Fruit fly (Drosophila melanogaster) whole organism, embryonic: Measurements from ENCODE around the gene Bicra.

Experiments
- Ada2b ChIP-seq: fragments of 200-800 bp; sonication (Bioruptor generic); IDR thresholded peaks from 2 replicates; pipeline ENCODE4 v1.3.6; 2022; ENCODE audit warnings: missing biosample characterization, missing genetic modification characterization
- Antp ChIP-seq: fragments of 200-800 bp; sonication (Bioruptor generic); optimal IDR thresholded peaks from 3 replicates; lab custom pipeline; 2016; ENCODE audit warnings: missing biosample characterization, missing genetic modification characterization
- Asciz ChIP-seq: fragments of 200-800 bp; sonication (Bioruptor generic); optimal IDR thresholded peaks from 2 replicates; lab custom pipeline; 2017; ENCODE audit warnings: missing biosample characterization, mild to moderate bottlenecking, missing genetic modification characterization, missing genetic modification reagents
- CG10654 ChIP-seq: fragments of 200-800 bp; sonication (Bioruptor generic); optimal IDR thresholded peaks from 2 replicates; lab custom pipeline; 2016; ENCODE audit warnings: missing biosample characterization, missing genetic modification characterization
- CG11696 ChIP-seq: fragments of 200-800 bp; sonication (Bioruptor generic); IDR thresholded peaks from 2 replicates; pipeline ENCODE4 v1.3.6; 2022; ENCODE audit warnings: missing biosample characterization, missing genetic modification characterization
- CG12071 ChIP-seq: fragments of 200-800 bp; sonication (Bioruptor generic); optimal IDR thresholded peaks from 3 replicates; lab custom pipeline; 2018; ENCODE audit warnings: missing biosample characterization, mild to moderate bottlenecking, missing genetic modification characterization
- CG12236 ChIP-seq: fragments of 200-800 bp; sonication (Bioruptor generic); optimal IDR thresholded peaks from 2 replicates; lab custom pipeline; 2016; ENCODE audit warnings: missing biosample characterization, missing genetic modification characterization
- CG12744 ChIP-seq: fragments of 200-800 bp; sonication (Bioruptor generic); optimal IDR thresholded peaks from 2 replicates; lab custom pipeline; 2016; ENCODE audit warnings: missing biosample characterization, missing genetic modification characterization
- CG13424 ChIP-seq: fragments of 200-800 bp; sonication (Bioruptor generic); optimal IDR thresholded peaks from 2 replicates; lab custom pipeline; 2019; ENCODE audit warnings: missing biosample characterization, mild to moderate bottlenecking, missing genetic modification characterization, moderate library complexity
- CG15269 ChIP-seq: fragments of 200-800 bp; sonication (Bioruptor generic); optimal IDR thresholded peaks from 2 replicates; lab custom pipeline; 2018; ENCODE audit warnings: missing biosample characterization, mild to moderate bottlenecking, missing genetic modification characterization, moderate library complexity
- CG1529 ChIP-seq: fragments of 200-800 bp; sonication (Bioruptor generic); optimal IDR thresholded peaks from 3 replicates; lab custom pipeline; 2018; ENCODE audit warnings: missing biosample characterization, missing genetic modification characterization
- CG15479 ChIP-seq: fragments of 200-800 bp; sonication (Bioruptor generic); optimal IDR thresholded peaks from 3 replicates; lab custom pipeline; 2019; ENCODE audit warnings: missing biosample characterization, mild to moderate bottlenecking, missing genetic modification characterization, moderate library complexity
- CG15514 ChIP-seq: fragments of 200-800 bp; sonication (Bioruptor generic); optimal IDR thresholded peaks from 3 replicates; lab custom pipeline; 2017; ENCODE audit warnings: missing biosample characterization, missing genetic modification characterization, mild to moderate bottlenecking, moderate library complexity, missing genetic modification reagents
- CG16779 ChIP-seq: fragments of 200-800 bp; sonication (Bioruptor generic); IDR thresholded peaks from 2 replicates; pipeline ENCODE4 v1.3.6; 2022; ENCODE audit warnings: missing biosample characterization, missing genetic modification characterization
- CG16815 ChIP-seq: fragments of 200-800 bp; sonication (Bioruptor generic); optimal IDR thresholded peaks from 3 replicates; lab custom pipeline; 2017; ENCODE audit warnings: missing biosample characterization, mild to moderate bottlenecking, missing genetic modification characterization
- CG18619 ChIP-seq: fragments of 200-800 bp; sonication (Bioruptor generic); optimal IDR thresholded peaks from 3 replicates; lab custom pipeline; 2017; ENCODE audit warnings: missing biosample characterization, mild to moderate bottlenecking, missing genetic modification characterization
- CG2889 ChIP-seq: fragments of 200-800 bp; sonication (Bioruptor generic); IDR thresholded peaks from 3 replicates; pipeline ENCODE4 v1.3.6; 2022; ENCODE audit warnings: missing biosample characterization, missing genetic modification characterization
- CG31365 ChIP-seq: fragments of 200-800 bp; sonication (Bioruptor generic); optimal IDR thresholded peaks from 2 replicates; lab custom pipeline; 2018; ENCODE audit warnings: missing biosample characterization, mild to moderate bottlenecking, missing genetic modification characterization
- CG34376 ChIP-seq: fragments of 200-800 bp; sonication (Bioruptor generic); optimal IDR thresholded peaks from 2 replicates; lab custom pipeline; 2018; ENCODE audit warnings: missing biosample characterization, mild to moderate bottlenecking, missing genetic modification characterization
- CG3995 ChIP-seq: fragments of 200-800 bp; sonication (Bioruptor generic); optimal IDR thresholded peaks from 3 replicates; lab custom pipeline; 2016; ENCODE audit warnings: missing biosample characterization, missing genetic modification characterization
- CG7357 ChIP-seq: fragments of 200-800 bp; sonication (Bioruptor generic); IDR thresholded peaks from 3 replicates; pipeline ENCODE4 v1.3.6; 2022; ENCODE audit warnings: missing biosample characterization, missing genetic modification characterization
- CG8924 ChIP-seq: fragments of 200-800 bp; optimal IDR thresholded peaks from 3 replicates; lab custom pipeline; 2019; ENCODE audit warnings: missing biosample characterization, mild to moderate bottlenecking, missing genetic modification characterization, moderate library complexity
- CG9609 ChIP-seq: fragments of 200-800 bp; sonication (Bioruptor generic); optimal IDR thresholded peaks from 3 replicates; lab custom pipeline; 2016; ENCODE audit warnings: missing biosample characterization, missing genetic modification characterization
- CG9817 ChIP-seq: fragments of 200-800 bp; sonication (Bioruptor generic); optimal IDR thresholded peaks from 2 replicates; lab custom pipeline; 2018; ENCODE audit warnings: missing biosample characterization, mild to moderate bottlenecking, missing genetic modification characterization, moderate library complexity
- Camta ChIP-seq: fragments of 200-800 bp; sonication (Bioruptor generic); optimal IDR thresholded peaks from 2 replicates; lab custom pipeline; 2016; ENCODE audit warnings: missing biosample characterization, missing genetic modification characterization
- D19B ChIP-seq: fragments of 200-800 bp; sonication (Bioruptor generic); optimal IDR thresholded peaks from 2 replicates; lab custom pipeline; 2017; ENCODE audit warnings: missing biosample characterization, mild to moderate bottlenecking, missing genetic modification characterization
- Doc2 ChIP-seq: fragments of 200-800 bp; sonication (Bioruptor generic); IDR thresholded peaks from 2 replicates; pipeline ENCODE4 v1.3.6; 2022; ENCODE audit warnings: missing biosample characterization, missing genetic modification characterization
- HmgD ChIP-seq: fragments of 200-800 bp; sonication (Bioruptor generic); optimal IDR thresholded peaks from 3 replicates; lab custom pipeline; 2016; ENCODE audit warnings: missing biosample characterization, missing genetic modification characterization
- HmgZ ChIP-seq: fragments of 200-800 bp; sonication (Bioruptor generic); optimal IDR thresholded peaks from 2 replicates; lab custom pipeline; 2018; ENCODE audit warnings: missing biosample characterization, mild to moderate bottlenecking, missing genetic modification characterization
- NFAT ChIP-seq: fragments of 200-800 bp; sonication (Bioruptor generic); IDR thresholded peaks from 2 replicates; pipeline ENCODE4 v1.3.6; 2022; ENCODE audit warnings: missing biosample characterization, missing genetic modification characterization
- Rx ChIP-seq: fragments of 200-800 bp; sonication (Bioruptor generic); IDR thresholded peaks from 2 replicates; pipeline ENCODE4 v1.3.6; 2022; ENCODE audit warnings: missing biosample characterization, missing genetic modification characterization
- Sox102F ChIP-seq: fragments of 200-800 bp; sonication (Bioruptor generic); optimal IDR thresholded peaks from 2 replicates; lab custom pipeline; 2018; ENCODE audit warnings: missing biosample characterization, mild to moderate bottlenecking, missing genetic modification characterization, moderate library complexity
- Ssrp ChIP-seq: fragments of 200-800 bp; sonication (Bioruptor generic); optimal IDR thresholded peaks from 2 replicates; lab custom pipeline; 2018; ENCODE audit warnings: missing biosample characterization, mild to moderate bottlenecking, missing genetic modification characterization, moderate library complexity
- TFAM ChIP-seq: fragments of 200-800 bp; sonication (Bioruptor generic); optimal IDR thresholded peaks from 2 replicates; lab custom pipeline; 2017; ENCODE audit warnings: missing biosample characterization, missing genetic modification characterization, inconsistent platforms
- Trl ChIP-seq, 3 experiments: fragments of >200 bp in 2 of 3; fragments of 200-800 bp in 1 of 3; sonication (Bioruptor generic) in 1 of 3; optimal IDR thresholded peaks; 2 replicates in 1 of 3; 3 replicates in 2 of 3; lab custom pipeline; 2016 to 2017; ENCODE audit warnings: missing biosample characterization in 1 of 3, missing genetic modification characterization in 1 of 3
- Vsx1 ChIP-seq: fragments of 200-800 bp; sonication (Bioruptor generic); optimal IDR thresholded peaks from 2 replicates; lab custom pipeline; 2017; ENCODE audit warnings: missing biosample characterization, mild to moderate bottlenecking, missing genetic modification characterization, missing genetic modification reagents
- Xrp1 ChIP-seq: fragments of 200-800 bp; sonication (Bioruptor generic); IDR thresholded peaks from 2 replicates; pipeline ENCODE4 v1.3.6; 2022; ENCODE audit warnings: missing biosample characterization, missing genetic modification characterization
- cg ChIP-seq: fragments of 200-800 bp; sonication (Bioruptor generic); optimal IDR thresholded peaks from 3 replicates; lab custom pipeline; 2019; ENCODE audit warnings: missing biosample characterization, mild to moderate bottlenecking, missing genetic modification characterization, moderate library complexity
- chinmo ChIP-seq: fragments of 200-800 bp; sonication (Bioruptor generic); IDR thresholded peaks from 4 replicates; pipeline ENCODE4 v1.3.6; 2022; ENCODE audit warnings: missing biosample characterization, missing genetic modification characterization; ENCODE audit not compliant: partially characterized antibody
- disco-r ChIP-seq: fragments of 200-800 bp; sonication (Bioruptor generic); optimal IDR thresholded peaks from 2 replicates; lab custom pipeline; 2016; ENCODE audit warnings: missing biosample characterization, missing genetic modification characterization
- hth ChIP-seq: fragments of >200 bp; optimal IDR thresholded peaks from 2 replicates; lab custom pipeline; 2017; ENCODE audit warnings: inconsistent platforms
- ken ChIP-seq: fragments of 200-800 bp; sonication (Bioruptor generic); IDR thresholded peaks from 3 replicates; pipeline ENCODE4 v1.3.6; 2022; ENCODE audit warnings: missing biosample characterization, missing genetic modification characterization
- nau ChIP-seq: fragments of 200-800 bp; sonication (Bioruptor generic); optimal IDR thresholded peaks from 3 replicates; lab custom pipeline; 2017; ENCODE audit warnings: missing biosample characterization, mild to moderate bottlenecking, missing genetic modification characterization, missing genetic modification reagents
- onecut ChIP-seq: fragments of 200-800 bp; sonication (Bioruptor generic); IDR thresholded peaks from 2 replicates; pipeline ENCODE4 v1.3.6; 2022; ENCODE audit warnings: missing biosample characterization, missing genetic modification characterization
- tgo ChIP-seq: fragments of 200-800 bp; sonication (Bioruptor generic); IDR thresholded peaks from 3 replicates; pipeline ENCODE4 v1.3.6; 2022; ENCODE audit warnings: missing biosample characterization, missing genetic modification characterization
- tna ChIP-seq: fragments of 200-800 bp; sonication (Bioruptor generic); IDR thresholded peaks from 2 replicates; pipeline ENCODE4 v1.3.6; 2022; ENCODE audit warnings: missing biosample characterization, missing genetic modification characterization; ENCODE audit not compliant: partially characterized antibody
- z ChIP-seq: fragments of 200-800 bp; sonication (Bioruptor generic); IDR thresholded peaks from 3 replicates; pipeline ENCODE4 v1.3.6; 2022; ENCODE audit warnings: missing biosample characterization, missing genetic modification characterization
- zen2 ChIP-seq: fragments of 200-800 bp; sonication (Bioruptor generic); IDR thresholded peaks from 3 replicates; pipeline ENCODE4 v1.3.6; 2022; ENCODE audit warnings: missing biosample characterization, missing genetic modification characterization; ENCODE audit not compliant: partially characterized antibody
- zf30C ChIP-seq: fragments of 200-800 bp; sonication (Bioruptor generic); optimal IDR thresholded peaks from 3 replicates; lab custom pipeline; 2018; ENCODE audit warnings: missing biosample characterization, mild to moderate bottlenecking, missing genetic modification characterization

The Bicra gene

dm6 chr3R:29068430-29069207 lies 5.8 kb downstream of the Bicra start (continued):
- TF ChIP-seq CG2889 (GFP tag; lab: Robert Waterston, UW), result no peak
- no peak for TF ChIP-seq CG12236
- TF ChIP-seq Sox102F (GFP tag; lab: Kevin White, UChicago), result peak; percentile 48
- peak; percentile 31 for TF ChIP-seq CG12071 (GFP tag; lab: Kevin White, UChicago)
- peak; percentile 23 for TF ChIP-seq CG34376
- peak; percentile 28 for TF ChIP-seq CG8924 (tag; lab: Kevin White, UChicago)
- TF ChIP-seq Doc2, result no peak
- peak; percentile 0 for TF ChIP-seq nau (GFP tag; lab: Kevin White, UChicago)
- no peak for TF ChIP-seq Asciz (GFP tag; lab: Kevin White, UChicago)
- TF ChIP-seq CG16815 (GFP tag; lab: Kevin White, UChicago), result no peak
- no peak for TF ChIP-seq HmgD
- TF ChIP-seq disco-r (GFP tag; lab: Kevin White, UChicago), result no peak
- peak; percentile 53 for TF ChIP-seq onecut (GFP tag; lab: Robert Waterston, UW)
- no peak for TF ChIP-seq Rx (GFP tag; lab: Robert Waterston, UW)
- TF ChIP-seq NFAT, result no peak
- TF ChIP-seq CG3995 (GFP tag; lab: Kevin White, UChicago), result no peak
- no peak for TF ChIP-seq CG12744
- TF ChIP-seq hth (lab: Kevin White, UChicago), result no peak
- peak; percentile 62 for TF ChIP-seq Xrp1 (GFP tag; lab: Robert Waterston, UW)
- TF ChIP-seq CG7357 (GFP tag; lab: Robert Waterston, UW), result peak; percentile 29; the same call in 1 of the 3 replicates
- TF ChIP-seq CG9609 (GFP tag; lab: Kevin White, UChicago), result no peak
- TF ChIP-seq TFAM (GFP tag; lab: Kevin White, UChicago), result no peak
- peak; percentile 53 for TF ChIP-seq CG13424 (tag; lab: Kevin White, UChicago)
- TF ChIP-seq CG31365, result peak; percentile 18
- TF ChIP-seq chinmo, result no peak
- peak; percentile 49 for TF ChIP-seq CG15269
- no peak for TF ChIP-seq Ssrp (tag; lab: Kevin White, UChicago)
- TF ChIP-seq Antp, result peak; percentile 19
- TF ChIP-seq Trl (optimal IDR thresholded peaks at IDR 0.05; lab: Kevin White, UChicago), result no peak
- no peak for TF ChIP-seq Trl (GFP tag; optimal IDR thresholded peaks at IDR 0.05; lab: Kevin White, UChicago)
- TF ChIP-seq Vsx1 (GFP tag; lab: Kevin White, UChicago), result no peak
- TF ChIP-seq zf30C, result no peak
- peak; percentile 46 for TF ChIP-seq CG18619
- peak; percentile 92 for TF ChIP-seq CG11696 (GFP tag; lab: Robert Waterston, UW)
- TF ChIP-seq zen2 (GFP tag; lab: Robert Waterston, UW), result no peak
- TF ChIP-seq tgo (GFP tag; lab: Robert Waterston, UW), result peak; percentile 40; the same call in 1 of the 3 replicates
- no peak for TF ChIP-seq ken (GFP tag; lab: Robert Waterston, UW)
- TF ChIP-seq CG15479, result no peak
- TF ChIP-seq Camta (GFP tag; lab: Kevin White, UChicago), result no peak
- TF ChIP-seq z, result no peak
- peak; percentile 50 for TF ChIP-seq Ada2b (GFP tag; lab: Robert Waterston, UW)
- no peak for TF ChIP-seq CG16779 (GFP tag; lab: Robert Waterston, UW)
- TF ChIP-seq CG10654 (GFP tag; lab: Kevin White, UChicago), result peak; percentile 15
- peak; percentile 10 for TF ChIP-seq HmgZ (tag; lab: Kevin White, UChicago)
- no peak for TF ChIP-seq CG1529 (GFP tag; lab: Kevin White, UChicago)
- TF ChIP-seq CG15514, result peak; percentile 19
- no peak for TF ChIP-seq tna (GFP tag; lab: Robert Waterston, UW)
- no peak for TF ChIP-seq cg (GFP tag; lab: Kevin White, UChicago)
- TF ChIP-seq D19B (GFP tag; lab: Kevin White, UChicago), result no peak
- TF ChIP-seq CG9817, result peak; percentile 42
